Worm (Caenorhabditis elegans) whole organism, L2 larva: ENCODE measurements around the gene prde-1.

ENCODE experiments used
- C34F6.9 ChIP-seq: fragments of 150-350 bp; optimal IDR thresholded peaks from 2 replicates; lab custom pipeline; 2014; ENCODE audit warnings: missing biosample characterization, missing genetic modification characterization
- F13H6.1 ChIP-seq: sonication (generic microtip); optimal IDR thresholded peaks from 2 replicates; lab custom pipeline; 2016; ENCODE audit warnings: missing genetic modification characterization, missing compliant biosample characterization
- R02D3.7 ChIP-seq: fragments of 150-350 bp; optimal IDR thresholded peaks from 2 replicates; lab custom pipeline; 2014; ENCODE audit warnings: missing biosample characterization, missing genetic modification characterization
- Y55F3AM.14 ChIP-seq: fragments of 200-800 bp; sonication (Bioruptor generic); optimal IDR thresholded peaks from 2 replicates; lab custom pipeline; 2018; ENCODE audit warnings: mild to moderate bottlenecking, missing genetic modification characterization, missing compliant biosample characterization
- ZK546.5 ChIP-seq: sonication (generic microtip); optimal IDR thresholded peaks from 2 replicates; lab custom pipeline; 2017; ENCODE audit warnings: missing biosample characterization, missing genetic modification characterization
- aly-2 ChIP-seq: fragments of 150-350 bp; optimal IDR thresholded peaks from 2 replicates; lab custom pipeline; 2014; ENCODE audit warnings: missing biosample characterization, missing genetic modification characterization
- ama-1 ChIP-seq: fragments of 150-350 bp; optimal IDR thresholded peaks from 2 replicates; lab custom pipeline; 2018; ENCODE audit warnings: inconsistent platforms
- blmp-1 ChIP-seq: sonication (generic microtip); optimal IDR thresholded peaks from 2 replicates; lab custom pipeline; 2017; ENCODE audit warnings: missing genetic modification characterization, mild to moderate bottlenecking, missing compliant biosample characterization, antibody characterized with exemption, moderate library complexity; ENCODE audit not compliant: insufficient read depth
- ceh-82 ChIP-seq: fragments of 150-350 bp; optimal IDR thresholded peaks from 2 replicates; lab custom pipeline; 2014; ENCODE audit warnings: missing biosample characterization, missing genetic modification characterization
- dmd-4 ChIP-seq: sonication (generic microtip); optimal IDR thresholded peaks from 2 replicates; lab custom pipeline; 2017; ENCODE audit warnings: missing biosample characterization, missing genetic modification characterization
- egl-27 ChIP-seq: sonication (generic microtip); optimal IDR thresholded peaks from 3 replicates; lab custom pipeline; 2017; ENCODE audit warnings: missing biosample characterization, missing genetic modification reagents, missing genetic modification characterization
- elt-1 ChIP-seq: fragments of 150-350 bp; optimal IDR thresholded peaks from 2 replicates; lab custom pipeline; 2014; ENCODE audit warnings: missing biosample characterization, missing genetic modification characterization
- elt-3 ChIP-seq: sonication (generic microtip); optimal IDR thresholded peaks from 2 replicates; lab custom pipeline; 2017; ENCODE audit warnings: missing biosample characterization, missing genetic modification characterization
- fos-1 ChIP-seq: fragments of 150-350 bp; optimal IDR thresholded peaks from 2 replicates; lab custom pipeline; 2014; ENCODE audit warnings: missing biosample characterization, missing genetic modification characterization
- lin-39 ChIP-seq: fragments of 150-350 bp; optimal IDR thresholded peaks from 2 replicates; lab custom pipeline; 2014; ENCODE audit warnings: missing biosample characterization, missing genetic modification reagents, missing genetic modification characterization
- lsy-2 ChIP-seq, 2 experiments: fragments of 150-350 bp in 1 of 2; sonication (generic microtip) in 1 of 2; optimal IDR thresholded peaks; 2 replicates each; lab custom pipeline; 2014 to 2017; ENCODE audit warnings: missing biosample characterization in 2 of 2, missing genetic modification characterization in 2 of 2
- mab-5 ChIP-seq: fragments of 150-350 bp; optimal IDR thresholded peaks from 2 replicates; lab custom pipeline; 2014; ENCODE audit warnings: missing biosample characterization, missing genetic modification characterization
- mbf-1 ChIP-seq: sonication (generic microtip); optimal IDR thresholded peaks from 2 replicates; lab custom pipeline; 2017; ENCODE audit warnings: missing biosample characterization, missing genetic modification characterization
- mdl-1 ChIP-seq, 2 experiments: fragments of 150-350 bp in 1 of 2; sonication (generic microtip) in 1 of 2; optimal IDR thresholded peaks; 2 replicates each; lab custom pipeline; 2017; ENCODE audit warnings: missing biosample characterization in 2 of 2, missing genetic modification characterization in 2 of 2
- nhr-12 ChIP-seq: fragments of 150-350 bp; optimal IDR thresholded peaks from 2 replicates; lab custom pipeline; 2014; ENCODE audit warnings: missing biosample characterization, missing genetic modification characterization
- nhr-129 ChIP-seq: fragments of 150-350 bp; optimal IDR thresholded peaks from 2 replicates; lab custom pipeline; 2014; ENCODE audit warnings: missing biosample characterization, missing genetic modification characterization
- nhr-23 ChIP-seq: fragments of 150-350 bp; optimal IDR thresholded peaks from 2 replicates; lab custom pipeline; 2014; ENCODE audit warnings: missing biosample characterization, missing genetic modification reagents, missing genetic modification characterization
- nhr-25 ChIP-seq: fragments of 150-350 bp; sonication (generic microtip); optimal IDR thresholded peaks from 3 replicates; lab custom pipeline; 2014; ENCODE audit warnings: missing biosample characterization, missing genetic modification characterization
- nhr-6 ChIP-seq: fragments of 150-350 bp; optimal IDR thresholded peaks from 2 replicates; lab custom pipeline; 2014; ENCODE audit warnings: missing biosample characterization, missing genetic modification characterization
- nhr-77 ChIP-seq: fragments of 150-350 bp; optimal IDR thresholded peaks from 2 replicates; lab custom pipeline; 2014; ENCODE audit warnings: missing biosample characterization, missing genetic modification characterization
- peb-1 ChIP-seq: fragments of 150-350 bp; optimal IDR thresholded peaks from 2 replicates; lab custom pipeline; 2014; ENCODE audit warnings: missing biosample characterization, missing genetic modification characterization
- sem-4 ChIP-seq: fragments of 150-350 bp; optimal IDR thresholded peaks from 2 replicates; lab custom pipeline; 2014; ENCODE audit warnings: missing biosample characterization, missing genetic modification reagents, missing genetic modification characterization
- sma-3 ChIP-seq: sonication (generic microtip); optimal IDR thresholded peaks from 2 replicates; lab custom pipeline; 2016; ENCODE audit warnings: missing genetic modification reagents, missing genetic modification characterization, missing compliant biosample characterization
- sma-9 ChIP-seq, 2 experiments: fragments of 150-350 bp in 1 of 2; sonication (generic microtip) in 1 of 2; optimal IDR thresholded peaks; 2 replicates each; lab custom pipeline; 2014 to 2016; ENCODE audit warnings: missing genetic modification characterization in 2 of 2, mild to moderate bottlenecking in 1 of 2, missing biosample characterization in 1 of 2, missing compliant biosample characterization in 1 of 2, missing genetic modification reagents in 1 of 2, moderate library complexity in 1 of 2
- snpc-4 ChIP-seq: fragments of 150-350 bp; optimal IDR thresholded peaks from 2 replicates; lab custom pipeline; 2014; ENCODE audit warnings: missing biosample characterization, missing genetic modification characterization
- unc-55 ChIP-seq: fragments of 150-350 bp; sonication (generic microtip); optimal IDR thresholded peaks from 3 replicates; lab custom pipeline; 2014; ENCODE audit warnings: missing biosample characterization, missing genetic modification reagents, missing genetic modification characterization
- unc-62 ChIP-seq: fragments of 150-350 bp; optimal IDR thresholded peaks from 2 replicates; lab custom pipeline; 2014; ENCODE audit warnings: missing biosample characterization, missing genetic modification reagents, missing genetic modification characterization
- zag-1 ChIP-seq: fragments of 150-350 bp; optimal IDR thresholded peaks from 2 replicates; lab custom pipeline; 2014; ENCODE audit warnings: missing biosample characterization, missing genetic modification characterization
- ztf-1 ChIP-seq: fragments of 200-800 bp; sonication (Bioruptor generic); conservative IDR thresholded peaks from 2 replicates; pipeline ENCODE4 v1.3.6; 2022; ENCODE audit warnings: missing genetic modification characterization, missing compliant biosample characterization
- ztf-11 ChIP-seq: sonication (generic microtip); optimal IDR thresholded peaks from 2 replicates; lab custom pipeline; 2017; ENCODE audit warnings: missing biosample characterization, missing genetic modification characterization
- ztf-4 ChIP-seq: fragments of 150-350 bp; optimal IDR thresholded peaks from 2 replicates; lab custom pipeline; 2014; ENCODE audit warnings: missing biosample characterization, missing genetic modification characterization

The prde-1 gene

ce11 chrV:15520398-15520797 lies 17.6 kb upstream of the prde-1 start:
- TF ChIP-seq zag-1 (tag; lab: Kevin White, UChicago) = peak; percentile 20
- peak in 1 of 2 experiments; percentile 29 for TF ChIP-seq lsy-2 (tag; optimal IDR thresholded peaks at IDR 0.05; lab: Kevin White, UChicago)
- TF ChIP-seq mab-5 (tag; lab: Kevin White, UChicago) = peak; percentile 60
- no peak for TF ChIP-seq snpc-4 (tag; lab: Kevin White, UChicago)
- TF ChIP-seq R02D3.7 = no peak

- TF ChIP-seq sma-9 (GFP tag; optimal IDR thresholded peaks at IDR 0.05; lab: Kevin White, UChicago) (no peak), sma-9 (tag; optimal IDR thresholded peaks at IDR 0.05; lab: Kevin White, UChicago) (no peak), unc-55 (GFP tag; lab: Kevin White, UChicago) (no peak), ztf-11 (tag; lab: Kevin White, UChicago) (no peak), C34F6.9 (tag; lab: Kevin White, UChicago) (no peak), Y55F3AM.14 (no peak), ztf-1 (GFP tag; lab: Robert Waterston, UW) (no peak), nhr-6 (tag; lab: Kevin White, UChicago) (no peak), R02D3.7 (no peak), nhr-129 (tag; lab: Kevin White, UChicago) (no peak), egl-27 (tag; lab: Kevin White, UChicago) (no peak), sma-3 (GFP tag; lab: Kevin White, UChicago) (no peak), mdl-1 (tag; optimal IDR thresholded peaks at IDR 0.05; lab: Kevin White, UChicago) (no peak)
- TF ChIP-seq, all 48 proteins: peak for 0
Observed at ce11 chrV:15521920-15522319, 16.1 kb upstream of the prde-1 start, which contains the start of gene lgc-31. Gene lgc-31, minus strand, starts transcription at chrV:15522020.

ce11 chrV:15529069-15529468 lies 9.0 kb upstream of the prde-1 start, which contains the start of gene srh-276:
Gene srh-276, plus strand, starts transcription at chrV:15529369.
- TF ChIP-seq Y55F3AM.14 (no peak), snpc-4 (tag; lab: Kevin White, UChicago) (no peak), nhr-77 (tag; lab: Kevin White, UChicago) (no peak), ceh-82 (tag; lab: Kevin White, UChicago) (no peak), peb-1 (no peak), ZK546.5 (tag; lab: Kevin White, UChicago) (no peak), nhr-12 (tag; lab: Kevin White, UChicago) (no peak), mbf-1 (no peak), C34F6.9 (tag; lab: Kevin White, UChicago) (no peak), unc-55 (GFP tag; lab: Kevin White, UChicago) (no peak), nhr-25 (tag; lab: Kevin White, UChicago) (no peak), ama-1 (lab: Kevin White, UChicago) (no peak), unc-62 (no peak)
- TF ChIP-seq, all 48 proteins: peak for 0

ce11 chrV:15533096-15533495 lies 4.9 kb upstream of the prde-1 start, which contains the start of gene F21A3.11:
Gene F21A3.11, minus strand, starts transcription at chrV:15533212.
- TF ChIP-seq Y55F3AM.14 (no peak), fos-1 (tag; lab: Kevin White, UChicago) (peak; percentile 49)

DNA sequence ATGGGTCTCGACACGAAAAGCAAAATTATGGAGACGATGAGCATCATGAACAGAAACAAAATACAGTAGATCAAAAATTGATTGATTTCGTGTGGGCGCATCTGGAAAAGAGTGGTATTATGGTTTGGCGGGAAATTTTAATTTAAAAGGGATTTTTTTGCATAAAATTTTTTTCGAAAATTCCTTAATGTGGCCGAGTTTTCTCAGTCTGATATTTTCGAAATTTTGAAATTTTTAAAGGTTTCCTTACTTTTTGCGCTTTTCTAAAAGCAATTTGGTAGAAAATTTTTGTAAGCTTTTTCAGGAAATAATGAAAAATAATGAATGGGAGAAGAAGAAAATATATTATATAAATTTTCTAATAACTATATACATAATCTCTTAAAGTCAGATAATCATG lies 4.2 kb upstream of the prde-1 start, which contains the start of gene F21A3.2:
Gene F21A3.2, minus strand, starts transcription at position 101 of the 400 bp plus-strand sequence.
- TF ChIP-seq F13H6.1 (tag; lab: Kevin White, UChicago) = no peak
- no peak for TF ChIP-seq mab-5 (tag; lab: Kevin White, UChicago)
- no peak for TF ChIP-seq aly-2 (tag; lab: Kevin White, UChicago)
- TF ChIP-seq elt-3 = no peak
- TF ChIP-seq ceh-82 (tag; lab: Kevin White, UChicago) = no peak
- no peak for TF ChIP-seq blmp-1 (tag; lab: Kevin White, UChicago)
- TF ChIP-seq ZK546.5 (tag; lab: Kevin White, UChicago) = no peak
- no peak for TF ChIP-seq C34F6.9 (tag; lab: Kevin White, UChicago)

DNA sequence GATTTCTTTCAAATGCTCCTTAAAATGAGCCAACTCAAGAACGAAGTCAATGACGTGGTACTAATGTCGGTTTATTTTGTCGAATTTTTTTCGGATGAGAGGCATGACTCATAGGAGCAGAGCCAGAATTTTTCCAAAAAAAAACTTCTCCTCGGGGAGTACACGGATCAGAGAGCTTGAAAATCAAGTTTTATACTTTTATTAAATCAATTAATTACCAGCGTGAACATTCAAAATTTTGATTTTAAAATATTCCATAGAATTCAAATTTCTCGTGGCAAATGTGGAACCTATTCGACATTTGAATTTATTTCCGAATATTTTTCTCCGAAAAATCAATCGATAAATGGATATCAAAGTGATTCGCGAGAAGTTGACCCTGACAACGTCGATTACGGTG lies 1.7 kb upstream of the prde-1 start, which contains the start of gene F21A3.4:
Gene F21A3.4, plus strand, starts transcription at position 301 of the 400 bp plus-strand sequence.
- TF ChIP-seq nhr-23 (tag; lab: Kevin White, UChicago) = no peak
- TF ChIP-seq sem-4 (tag; lab: Kevin White, UChicago) = no peak
- TF ChIP-seq sma-3 (GFP tag; lab: Kevin White, UChicago) = no peak
- TF ChIP-seq unc-55 (GFP tag; lab: Kevin White, UChicago) = no peak
- TF ChIP-seq mab-5 (tag; lab: Kevin White, UChicago) = no peak
- TF ChIP-seq dmd-4 (tag; lab: Kevin White, UChicago) = no peak
- TF ChIP-seq elt-1 = no peak
- TF ChIP-seq unc-62 = no peak
- TF ChIP-seq egl-27 (tag; lab: Kevin White, UChicago) = no peak
- no peak for TF ChIP-seq R02D3.7
- no peak for TF ChIP-seq lin-39 (tag; lab: Kevin White, UChicago)
- no peak for TF ChIP-seq elt-3
- TF ChIP-seq ztf-1 (GFP tag; lab: Robert Waterston, UW) = no peak
- TF ChIP-seq aly-2 (tag; lab: Kevin White, UChicago) = no peak
- TF ChIP-seq nhr-6 (tag; lab: Kevin White, UChicago) = no peak
- TF ChIP-seq ztf-4 (tag; lab: Kevin White, UChicago) = no peak
